Worm (Caenorhabditis elegans): Measurements from ENCODE around the gene T17H7.7.

- no peak for TF ChIP-seq him-1 (tag; optimal IDR thresholded peaks at IDR 0.05)
- no peak for TF ChIP-seq W03F9.2 (tag; optimal IDR thresholded peaks at IDR 0.05)
These were observed 14.8 kb upstream of the T17H7.7 start for ce11 chrIII:772675-773074.
